Worm (Caenorhabditis elegans) whole organism, L3 larva: Measurements from ENCODE around the gene dhs-14.

Experiments
- R02D3.7 ChIP-seq: fragments of 150-350 bp; optimal IDR thresholded peaks from 2 replicates; lab custom pipeline; 2014; ENCODE audit warnings: missing biosample characterization, missing genetic modification characterization
- ZK546.5 ChIP-seq: sonication (generic microtip); optimal IDR thresholded peaks from 2 replicates; lab custom pipeline; 2017; ENCODE audit warnings: missing biosample characterization, missing genetic modification characterization
- aly-2 ChIP-seq: fragments of 150-350 bp; optimal IDR thresholded peaks from 2 replicates; lab custom pipeline; 2014; ENCODE audit warnings: missing biosample characterization, missing genetic modification characterization
- ama-1 ChIP-seq: fragments of 150-350 bp; optimal IDR thresholded peaks from 2 replicates; lab custom pipeline; 2018
- ceh-16 ChIP-seq: sonication (generic microtip); optimal IDR thresholded peaks from 2 replicates; lab custom pipeline; 2017; ENCODE audit warnings: missing biosample characterization, missing genetic modification characterization
- ceh-28 ChIP-seq: fragments of 150-350 bp; optimal IDR thresholded peaks from 2 replicates; lab custom pipeline; 2014; ENCODE audit warnings: missing biosample characterization, missing genetic modification reagents, missing genetic modification characterization
- ceh-82 ChIP-seq: fragments of 150-350 bp; optimal IDR thresholded peaks from 2 replicates; lab custom pipeline; 2014; ENCODE audit warnings: missing biosample characterization, missing genetic modification characterization
- ceh-9 ChIP-seq: sonication (generic microtip); optimal IDR thresholded peaks from 2 replicates; lab custom pipeline; 2018; ENCODE audit warnings: missing biosample characterization, missing genetic modification characterization
- daf-12 ChIP-seq: fragments of 150-350 bp; optimal IDR thresholded peaks from 2 replicates; lab custom pipeline; 2014; ENCODE audit warnings: missing biosample characterization, missing genetic modification reagents, missing genetic modification characterization
- egl-27 ChIP-seq: sonication (generic microtip); optimal IDR thresholded peaks from 4 replicates; lab custom pipeline; 2017; ENCODE audit warnings: missing biosample characterization, missing genetic modification reagents, missing genetic modification characterization
- egl-5 ChIP-seq: fragments of 150-350 bp; optimal IDR thresholded peaks from 2 replicates; lab custom pipeline; 2017; ENCODE audit warnings: missing biosample characterization, missing genetic modification reagents, missing genetic modification characterization, inconsistent platforms
- elt-2 ChIP-seq: sonication (generic microtip); optimal IDR thresholded peaks from 2 replicates; lab custom pipeline; 2016; ENCODE audit warnings: missing genetic modification reagents, mild to moderate bottlenecking, missing genetic modification characterization, missing compliant biosample characterization
- elt-3 ChIP-seq, 3 experiments: fragments of 150-350 bp in 1 of 3; sonication (generic microtip) in 2 of 3; optimal IDR thresholded peaks; 2 replicates in 2 of 3; 4 replicates in 1 of 3; lab custom pipeline; 2014 to 2017; ENCODE audit warnings: missing biosample characterization in 3 of 3, missing genetic modification characterization in 3 of 3
- fkh-10 ChIP-seq: sonication (generic microtip); optimal IDR thresholded peaks from 2 replicates; lab custom pipeline; 2017; ENCODE audit warnings: missing biosample characterization, missing genetic modification reagents, missing genetic modification characterization
- fos-1 ChIP-seq: fragments of 150-350 bp; optimal IDR thresholded peaks from 2 replicates; lab custom pipeline; 2014; ENCODE audit warnings: missing biosample characterization, missing genetic modification characterization
- hmg-11 ChIP-seq: sonication (generic microtip); optimal IDR thresholded peaks from 2 replicates; lab custom pipeline; 2016; ENCODE audit warnings: missing genetic modification characterization, missing compliant biosample characterization
- jun-1 ChIP-seq: fragments of 150-350 bp; optimal IDR thresholded peaks from 2 replicates; lab custom pipeline; 2014; ENCODE audit warnings: missing biosample characterization, missing genetic modification reagents, missing genetic modification characterization
- lin-39 ChIP-seq: fragments of 150-350 bp; optimal IDR thresholded peaks from 2 replicates; lab custom pipeline; 2018; ENCODE audit warnings: missing biosample characterization, missing genetic modification reagents, missing genetic modification characterization
- lsy-12 ChIP-seq: sonication (generic microtip); optimal IDR thresholded peaks from 2 replicates; lab custom pipeline; 2016; ENCODE audit warnings: mild to moderate bottlenecking, missing genetic modification characterization, missing compliant biosample characterization
- mdl-1 ChIP-seq: fragments of 150-350 bp; optimal IDR thresholded peaks from 2 replicates; lab custom pipeline; 2014; ENCODE audit warnings: missing biosample characterization, missing genetic modification characterization
- mml-1 ChIP-seq: fragments of 150-350 bp; sonication (generic microtip); optimal IDR thresholded peaks from 3 replicates; lab custom pipeline; 2014; ENCODE audit warnings: missing biosample characterization, missing genetic modification characterization
- nfya-1 ChIP-seq: sonication (generic microtip); optimal IDR thresholded peaks from 2 replicates; lab custom pipeline; 2017; ENCODE audit warnings: missing genetic modification characterization, mild to moderate bottlenecking, missing compliant biosample characterization, antibody characterized with exemption, moderate library complexity; ENCODE audit not compliant: insufficient read depth
- nhr-11 ChIP-seq: fragments of 150-350 bp; optimal IDR thresholded peaks from 2 replicates; lab custom pipeline; 2014; ENCODE audit warnings: missing biosample characterization, missing genetic modification characterization
- nhr-12 ChIP-seq: fragments of 150-350 bp; optimal IDR thresholded peaks from 2 replicates; lab custom pipeline; 2014; ENCODE audit warnings: missing biosample characterization, missing genetic modification characterization
- nhr-23 ChIP-seq: fragments of 150-350 bp; optimal IDR thresholded peaks from 2 replicates; lab custom pipeline; 2014; ENCODE audit warnings: missing biosample characterization, missing genetic modification reagents, missing genetic modification characterization
- nhr-237 ChIP-seq: fragments of 150-350 bp; optimal IDR thresholded peaks from 2 replicates; lab custom pipeline; 2014; ENCODE audit warnings: missing biosample characterization, missing genetic modification characterization
- nhr-43 ChIP-seq: sonication (generic microtip); optimal IDR thresholded peaks from 2 replicates; lab custom pipeline; 2016; ENCODE audit warnings: mild to moderate bottlenecking, missing genetic modification characterization, missing compliant biosample characterization; ENCODE audit not compliant: poor library complexity, severe bottlenecking
- nhr-67 ChIP-seq: fragments of 150-350 bp; optimal IDR thresholded peaks from 2 replicates; lab custom pipeline; 2014; ENCODE audit warnings: missing biosample characterization, missing genetic modification characterization
- pha-4 ChIP-seq: fragments of 150-350 bp; optimal IDR thresholded peaks from 2 replicates; lab custom pipeline; 2014; ENCODE audit warnings: missing biosample characterization, missing genetic modification reagents, missing genetic modification characterization
- pqm-1 ChIP-seq: fragments of 150-350 bp; optimal IDR thresholded peaks from 2 replicates; lab custom pipeline; 2017; ENCODE audit warnings: missing biosample characterization, missing genetic modification characterization, inconsistent platforms
- sea-2 ChIP-seq: fragments of 150-350 bp; sonication (generic microtip); optimal IDR thresholded peaks from 4 replicates; lab custom pipeline; 2014; ENCODE audit warnings: missing biosample characterization, missing genetic modification reagents, missing genetic modification characterization
- snpc-4 ChIP-seq: fragments of 150-350 bp; optimal IDR thresholded peaks from 2 replicates; lab custom pipeline; 2014; ENCODE audit warnings: missing biosample characterization, missing genetic modification characterization
- tbx-2 ChIP-seq: sonication (generic microtip); optimal IDR thresholded peaks from 2 replicates; lab custom pipeline; 2016; ENCODE audit warnings: mild to moderate bottlenecking, missing genetic modification characterization, missing compliant biosample characterization

The dhs-14 gene

DNA sequence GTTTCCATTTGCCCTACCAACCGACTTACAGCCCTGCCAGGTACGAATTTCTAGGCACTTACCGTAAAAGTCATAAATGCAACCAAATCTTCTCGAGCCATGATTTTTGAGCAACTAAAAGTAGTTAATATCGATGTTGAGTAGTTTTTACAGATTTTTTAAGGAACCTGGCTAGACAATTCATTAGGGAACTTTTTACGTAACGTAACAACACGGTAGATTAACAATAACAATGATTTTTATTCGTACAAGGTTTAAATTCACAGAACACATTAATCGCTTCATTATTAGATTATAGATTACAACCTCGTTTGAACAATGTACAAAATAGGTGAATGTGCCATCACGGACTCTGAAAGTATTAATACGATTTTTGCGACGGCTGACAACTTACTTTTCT lies 12.0 kb downstream of the dhs-14 start, which contains the start of gene srx-26:
TSS of gene srx-26 (minus strand) at position 101 of the 400 bp plus-strand sequence.
- TF ChIP-seq nhr-12 (no peak), ceh-16 (tag; lab: Kevin White, UChicago) (no peak), ceh-9 (tag; lab: Kevin White, UChicago) (no peak), nhr-237 (tag; lab: Kevin White, UChicago) (no peak), elt-2 (no peak), sea-2 (GFP tag; lab: Kevin White, UChicago) (no peak), hmg-11 (no peak), ZK546.5 (tag; lab: Kevin White, UChicago) (no peak), lin-39 (tag; lab: Kevin White, UChicago) (no peak), aly-2 (tag; lab: Kevin White, UChicago) (no peak)

- TF ChIP-seq jun-1 (tag; lab: Kevin White, UChicago): no peak
- no peak for TF ChIP-seq fkh-10 (GFP tag; lab: Kevin White, UChicago)
- no peak for TF ChIP-seq ama-1 (lab: Kevin White, UChicago)
- TF ChIP-seq ceh-28: no peak
- no peak for TF ChIP-seq mml-1 (tag; lab: Kevin White, UChicago)
- no peak for TF ChIP-seq nhr-23 (tag; lab: Kevin White, UChicago)
- TF ChIP-seq nhr-237 (tag; lab: Kevin White, UChicago): no peak
- TF ChIP-seq ceh-9 (tag; lab: Kevin White, UChicago): no peak
- no peak for TF ChIP-seq R02D3.7 (tag; lab: Kevin White, UChicago)
- TF ChIP-seq snpc-4 (tag; lab: Kevin White, UChicago): no peak
- TF ChIP-seq ceh-16 (tag; lab: Kevin White, UChicago): no peak
- no peak for TF ChIP-seq daf-12 (tag; lab: Kevin White, UChicago)
- TF ChIP-seq egl-5 (tag; lab: Kevin White, UChicago): no peak
- no peak for TF ChIP-seq egl-27 (tag; lab: Kevin White, UChicago)
- TF ChIP-seq nhr-12: no peak
- TF ChIP-seq pha-4 (tag; lab: Kevin White, UChicago): no peak
- TF ChIP-seq nhr-43 (tag; lab: Kevin White, UChicago): no peak
These were observed 15.0 kb downstream of the dhs-14 start, which contains the start of gene srx-24 for ce11 chrV:2750006-2750405. srx-24 (minus strand) TSS chrV:2750106.

DNA sequence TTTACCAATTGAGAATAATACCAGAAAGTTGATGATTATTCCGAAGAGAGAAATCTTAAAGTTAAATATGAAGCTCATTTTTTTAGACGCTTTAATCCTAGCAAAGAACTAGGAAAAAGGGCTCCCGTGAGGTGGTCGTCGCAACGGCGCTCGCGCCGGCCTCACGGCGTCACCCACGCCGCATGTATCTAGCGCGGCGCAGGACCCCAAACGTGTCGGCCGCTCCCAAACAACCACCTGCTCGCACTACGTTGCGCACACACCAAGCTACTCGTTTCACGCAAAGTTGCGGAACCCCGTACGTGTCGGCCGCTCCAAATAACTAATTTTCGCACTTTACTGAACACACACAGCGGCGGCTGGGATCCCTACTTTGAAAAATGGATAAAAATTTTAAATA lies 18.6 kb downstream of the dhs-14 start:
- TF ChIP-seq nhr-23 (tag; lab: Kevin White, UChicago): no peak
- no peak for TF ChIP-seq mdl-1 (tag; lab: Kevin White, UChicago)
- TF ChIP-seq nhr-67 (tag; lab: Kevin White, UChicago): no peak
- TF ChIP-seq, all 47 proteins: peak for 0

- TF ChIP-seq pqm-1 (tag; lab: Kevin White, UChicago): no peak
- no peak for TF ChIP-seq fos-1
- TF ChIP-seq nhr-11 (tag; lab: Kevin White, UChicago): no peak
- TF ChIP-seq hmg-11: no peak
- no peak for TF ChIP-seq tbx-2 (tag; lab: Kevin White, UChicago)
- TF ChIP-seq ZK546.5 (tag; lab: Kevin White, UChicago): no peak
- no peak for TF ChIP-seq nhr-237 (tag; lab: Kevin White, UChicago)
- no peak for TF ChIP-seq mdl-1 (tag; lab: Kevin White, UChicago)
- TF ChIP-seq egl-27 (tag; lab: Kevin White, UChicago): no peak
- TF ChIP-seq fkh-10 (GFP tag; lab: Kevin White, UChicago): no peak
- TF ChIP-seq snpc-4 (tag; lab: Kevin White, UChicago): no peak
- no peak for TF ChIP-seq daf-12 (tag; lab: Kevin White, UChicago)
- TF ChIP-seq R02D3.7 (tag; lab: Kevin White, UChicago): no peak
- no peak for TF ChIP-seq lsy-12 (tag; lab: Kevin White, UChicago)
- TF ChIP-seq ceh-82 (tag; lab: Kevin White, UChicago): no peak
- no peak for TF ChIP-seq ama-1 (lab: Kevin White, UChicago)
- no peak for TF ChIP-seq nhr-43 (tag; lab: Kevin White, UChicago)
- no peak for TF ChIP-seq elt-3 (tag; optimal IDR thresholded peaks at IDR 0.05; lab: Kevin White, UChicago)
- TF ChIP-seq nfya-1 (tag; lab: Kevin White, UChicago): no peak
- no peak for TF ChIP-seq elt-2
These were observed 22.7 kb downstream of the dhs-14 start, which contains the start of gene srg-62 for ce11 chrV:2742298-2742697. srg-62 (minus strand) TSS chrV:2742398.
